Fruit fly (Drosophila melanogaster) whole organism, embryonic: ENCODE measurements around the gene Acp32CD.
A peak's percentile ranks its signal among the peaks of the same experiment; 100 is the strongest.

Source experiments
- Antp ChIP-seq: fragments of 200-800 bp; sonication (Bioruptor generic); optimal IDR thresholded peaks from 3 replicates; lab custom pipeline; 2016; ENCODE audit warnings: missing biosample characterization, missing genetic modification characterization
- CG10274 ChIP-seq: fragments of 200-800 bp; sonication (Bioruptor generic); optimal IDR thresholded peaks from 3 replicates; lab custom pipeline; 2017; ENCODE audit warnings: missing biosample characterization, mild to moderate bottlenecking, missing genetic modification characterization
- CG11398 ChIP-seq: fragments of 200-800 bp; sonication (Bioruptor generic); optimal IDR thresholded peaks from 2 replicates; lab custom pipeline; 2016; ENCODE audit warnings: missing biosample characterization, missing genetic modification characterization
- CG11695 ChIP-seq: fragments of 200-800 bp; sonication (Bioruptor generic); IDR thresholded peaks from 3 replicates; pipeline ENCODE4 v1.3.6; 2022; ENCODE audit warnings: missing biosample characterization, missing genetic modification characterization
- CG12769 ChIP-seq: fragments of 200-800 bp; sonication (Bioruptor generic); optimal IDR thresholded peaks from 2 replicates; lab custom pipeline; 2019; ENCODE audit warnings: missing biosample characterization, mild to moderate bottlenecking, missing genetic modification characterization, moderate library complexity
- CG12942 ChIP-seq: fragments of 200-800 bp; sonication (Bioruptor generic); optimal IDR thresholded peaks from 3 replicates; lab custom pipeline; 2016; ENCODE audit warnings: missing biosample characterization, missing genetic modification characterization
- CG13296 ChIP-seq: fragments of 200-800 bp; sonication (Bioruptor generic); optimal IDR thresholded peaks from 3 replicates; lab custom pipeline; 2018; ENCODE audit warnings: missing biosample characterization, mild to moderate bottlenecking, missing genetic modification characterization
- CG15073 ChIP-seq: fragments of 200-800 bp; sonication (Bioruptor generic); optimal IDR thresholded peaks from 2 replicates; lab custom pipeline; 2016; ENCODE audit warnings: missing biosample characterization, missing genetic modification characterization
- CG1529 ChIP-seq: fragments of 200-800 bp; sonication (Bioruptor generic); optimal IDR thresholded peaks from 3 replicates; lab custom pipeline; 2018; ENCODE audit warnings: missing biosample characterization, missing genetic modification characterization
- CG15479 ChIP-seq: fragments of 200-800 bp; sonication (Bioruptor generic); optimal IDR thresholded peaks from 3 replicates; lab custom pipeline; 2019; ENCODE audit warnings: missing biosample characterization, mild to moderate bottlenecking, missing genetic modification characterization, moderate library complexity
- CG3163 ChIP-seq: fragments of 200-800 bp; sonication (Bioruptor generic); optimal IDR thresholded peaks from 3 replicates; lab custom pipeline; 2016; ENCODE audit warnings: missing biosample characterization, missing genetic modification characterization
- CG32532 ChIP-seq: fragments of 200-800 bp; sonication (Bioruptor generic); IDR thresholded peaks from 2 replicates; pipeline ENCODE4 v1.3.6; 2022; ENCODE audit warnings: missing biosample characterization, missing genetic modification characterization
- CG4730 ChIP-seq: fragments of 200-800 bp; sonication (Bioruptor generic); IDR thresholded peaks from 2 replicates; pipeline ENCODE4 v1.3.6; 2022; ENCODE audit warnings: missing biosample characterization, missing genetic modification characterization
- CG6272 ChIP-seq: fragments of 200-800 bp; sonication (Bioruptor generic); IDR thresholded peaks from 2 replicates; pipeline ENCODE4 v1.3.6; 2022; ENCODE audit warnings: missing biosample characterization, missing genetic modification characterization
- CG6683 ChIP-seq: fragments of 200-800 bp; sonication (Bioruptor generic); optimal IDR thresholded peaks from 2 replicates; lab custom pipeline; 2017; ENCODE audit warnings: missing biosample characterization, mild to moderate bottlenecking, missing genetic modification characterization, missing genetic modification reagents
- CG6791 ChIP-seq: fragments of 200-800 bp; sonication (Bioruptor generic); IDR thresholded peaks from 3 replicates; pipeline ENCODE4 v1.3.6; 2022; ENCODE audit warnings: missing biosample characterization, missing genetic modification characterization; ENCODE audit not compliant: partially characterized antibody
- CG9609 ChIP-seq: fragments of 200-800 bp; sonication (Bioruptor generic); optimal IDR thresholded peaks from 3 replicates; lab custom pipeline; 2016; ENCODE audit warnings: missing biosample characterization, missing genetic modification characterization
- CG9797 ChIP-seq: fragments of 200-800 bp; sonication (Bioruptor generic); optimal IDR thresholded peaks from 3 replicates; lab custom pipeline; 2018; ENCODE audit warnings: missing biosample characterization, mild to moderate bottlenecking, missing genetic modification characterization
- CG9817 ChIP-seq: fragments of 200-800 bp; sonication (Bioruptor generic); optimal IDR thresholded peaks from 2 replicates; lab custom pipeline; 2018; ENCODE audit warnings: missing biosample characterization, mild to moderate bottlenecking, missing genetic modification characterization, moderate library complexity
- CG9932 ChIP-seq: fragments of 200-800 bp; sonication (Bioruptor generic); IDR thresholded peaks from 2 replicates; pipeline ENCODE4 v1.3.6; 2022; ENCODE audit warnings: missing biosample characterization, missing genetic modification characterization
- CoRest ChIP-seq: fragments of 200-800 bp; sonication (Bioruptor generic); optimal IDR thresholded peaks from 3 replicates; lab custom pipeline; 2018; ENCODE audit warnings: missing biosample characterization, mild to moderate bottlenecking, missing genetic modification characterization, moderate library complexity
- Doc2 ChIP-seq: fragments of 200-800 bp; sonication (Bioruptor generic); IDR thresholded peaks from 2 replicates; pipeline ENCODE4 v1.3.6; 2022; ENCODE audit warnings: missing biosample characterization, missing genetic modification characterization
- E2f2 ChIP-seq: fragments of 200-800 bp; sonication (Bioruptor generic); IDR thresholded peaks from 2 replicates; pipeline ENCODE4 v1.3.6; 2022; ENCODE audit warnings: missing biosample characterization, missing genetic modification characterization
- Fer2 ChIP-seq: fragments of 200-800 bp; sonication (Bioruptor generic); optimal IDR thresholded peaks from 2 replicates; lab custom pipeline; 2018; ENCODE audit warnings: missing biosample characterization, mild to moderate bottlenecking, missing genetic modification characterization, moderate library complexity
- HLH54F ChIP-seq: fragments of 200-800 bp; sonication (Bioruptor generic); optimal IDR thresholded peaks from 3 replicates; lab custom pipeline; 2016; ENCODE audit warnings: missing biosample characterization, missing genetic modification characterization
- HLHmδ ChIP-seq: fragments of 200-800 bp; sonication (Bioruptor generic); optimal IDR thresholded peaks from 2 replicates; lab custom pipeline; 2018; ENCODE audit warnings: missing biosample characterization, mild to moderate bottlenecking, missing genetic modification characterization, moderate library complexity
- HmgZ ChIP-seq: fragments of 200-800 bp; sonication (Bioruptor generic); optimal IDR thresholded peaks from 2 replicates; lab custom pipeline; 2018; ENCODE audit warnings: missing biosample characterization, mild to moderate bottlenecking, missing genetic modification characterization
- Hmr ChIP-seq: fragments of 200-800 bp; sonication (Bioruptor generic); optimal IDR thresholded peaks from 3 replicates; lab custom pipeline; 2017; ENCODE audit warnings: mild to moderate bottlenecking, missing biosample characterization, missing genetic modification reagents, missing genetic modification characterization
- Hmx ChIP-seq: fragments of 200-800 bp; sonication (Bioruptor generic); optimal IDR thresholded peaks from 2 replicates; lab custom pipeline; 2016; ENCODE audit warnings: missing biosample characterization, missing genetic modification characterization
- Hr39 ChIP-seq: fragments of >200 bp; optimal IDR thresholded peaks from 2 replicates; lab custom pipeline; 2017
- MBD-R2 ChIP-seq: fragments of 200-800 bp; sonication (Bioruptor generic); IDR thresholded peaks from 2 replicates; pipeline ENCODE4 v1.3.6; 2022; ENCODE audit warnings: missing biosample characterization, missing genetic modification characterization
- Mad ChIP-seq: fragments of 200-800 bp; sonication (Bioruptor generic); optimal IDR thresholded peaks from 2 replicates; lab custom pipeline; 2016; ENCODE audit warnings: missing biosample characterization, missing genetic modification characterization
- Mes4 ChIP-seq: fragments of 200-800 bp; sonication (Bioruptor generic); optimal IDR thresholded peaks from 2 replicates; lab custom pipeline; 2016; ENCODE audit warnings: missing biosample characterization, missing genetic modification characterization
- Oli ChIP-seq: fragments of 200-800 bp; sonication (Bioruptor generic); optimal IDR thresholded peaks from 2 replicates; lab custom pipeline; 2018; ENCODE audit warnings: missing biosample characterization, mild to moderate bottlenecking, missing genetic modification characterization, moderate library complexity
- Ravus ChIP-seq: fragments of 200-800 bp; sonication (Bioruptor generic); IDR thresholded peaks from 2 replicates; pipeline ENCODE4 v1.3.6; 2022; ENCODE audit warnings: missing biosample characterization, missing genetic modification characterization
- Xrp1 ChIP-seq: fragments of 200-800 bp; sonication (Bioruptor generic); IDR thresholded peaks from 2 replicates; pipeline ENCODE4 v1.3.6; 2022; ENCODE audit warnings: missing biosample characterization, missing genetic modification characterization
- bcd ChIP-seq: fragments of 200-800 bp; sonication (Bioruptor generic); optimal IDR thresholded peaks from 2 replicates; lab custom pipeline; 2017; ENCODE audit warnings: missing biosample characterization, mild to moderate bottlenecking, missing genetic modification characterization
- esg ChIP-seq: fragments of 200-800 bp; sonication (Bioruptor generic); conservative IDR thresholded peaks from 2 replicates; pipeline ENCODE4 v1.3.6; 2022; ENCODE audit warnings: missing biosample characterization, missing genetic modification characterization
- exex ChIP-seq: fragments of 200-800 bp; sonication (Bioruptor generic); optimal IDR thresholded peaks from 4 replicates; lab custom pipeline; 2018; ENCODE audit warnings: missing biosample characterization, mild to moderate bottlenecking, missing genetic modification characterization, moderate library complexity
- ftz-f1 ChIP-seq: fragments of 200-800 bp; sonication (Bioruptor generic); optimal IDR thresholded peaks from 2 replicates; lab custom pipeline; 2016; ENCODE audit warnings: missing biosample characterization, missing genetic modification characterization
- h ChIP-seq: fragments of >200 bp; optimal IDR thresholded peaks from 2 replicates; lab custom pipeline; 2017
- hkb ChIP-seq, 2 experiments: fragments of 200-800 bp in 1 of 2; fragments of >200 bp in 1 of 2; sonication (Bioruptor generic) in 1 of 2; IDR thresholded peaks in 1 of 2; optimal IDR thresholded peaks in 1 of 2; 2 replicates each; pipeline versions ENCODE4 v1.3.6 to Lab custom; 2017 to 2022; ENCODE audit warnings: missing biosample characterization in 1 of 2, missing genetic modification characterization in 1 of 2
- jumu ChIP-seq: fragments of 200-800 bp; sonication (Bioruptor generic); optimal IDR thresholded peaks from 3 replicates; lab custom pipeline; 2016; ENCODE audit warnings: missing biosample characterization, missing genetic modification characterization
- lmd ChIP-seq: fragments of 200-800 bp; sonication (Bioruptor generic); IDR thresholded peaks from 2 replicates; pipeline ENCODE4 v1.3.6; 2022; ENCODE audit warnings: missing biosample characterization, missing genetic modification characterization
- otp ChIP-seq: fragments of 200-800 bp; sonication (Bioruptor generic); IDR thresholded peaks from 3 replicates; pipeline ENCODE4, ENCODE4 v1.3.6; 2022; ENCODE audit warnings: missing biosample characterization, missing genetic modification characterization
- schlank ChIP-seq: fragments of 200-800 bp; sonication (Bioruptor generic); optimal IDR thresholded peaks from 2 replicates; lab custom pipeline; 2018; ENCODE audit warnings: missing biosample characterization, mild to moderate bottlenecking, missing genetic modification characterization
- sens-2 ChIP-seq: fragments of 200-800 bp; sonication (Bioruptor generic); IDR thresholded peaks from 2 replicates; pipeline ENCODE4 v1.3.6; 2022; ENCODE audit warnings: missing biosample characterization, missing genetic modification characterization
- sim ChIP-seq: fragments of 200-800 bp; sonication (Bioruptor generic); IDR thresholded peaks from 2 replicates; pipeline ENCODE4 v1.3.6; 2022; ENCODE audit warnings: missing biosample characterization, missing genetic modification characterization
- sisA ChIP-seq: fragments of 200-800 bp; sonication (Bioruptor generic); IDR thresholded peaks from 2 replicates; pipeline ENCODE4 v1.3.6; 2022; ENCODE audit warnings: missing biosample characterization, missing genetic modification characterization
- sr ChIP-seq: fragments of 200-800 bp; sonication (Bioruptor generic); IDR thresholded peaks from 3 replicates; pipeline ENCODE4 v1.3.6; 2022; ENCODE audit warnings: missing biosample characterization, missing genetic modification characterization
- tna ChIP-seq: fragments of 200-800 bp; sonication (Bioruptor generic); IDR thresholded peaks from 2 replicates; pipeline ENCODE4 v1.3.6; 2022; ENCODE audit warnings: missing biosample characterization, missing genetic modification characterization; ENCODE audit not compliant: partially characterized antibody
- twi ChIP-seq: fragments of 200-800 bp; optimal IDR thresholded peaks from 2 replicates; lab custom pipeline; 2019; ENCODE audit warnings: missing biosample characterization, mild to moderate bottlenecking, missing genetic modification characterization, moderate library complexity
- zfh2 ChIP-seq: fragments of 200-800 bp; sonication (Bioruptor generic); optimal IDR thresholded peaks from 2 replicates; lab custom pipeline; 2016; ENCODE audit warnings: missing biosample characterization, missing genetic modification characterization

Gene Acp32CD

dm6 chr2L:10970134-10970533, 45.3 kb upstream of the Acp32CD start, which contains the start of the genes Tmem214 and YL-1 (continued):
- TF ChIP-seq Hmr (GFP tag; lab: Kevin White, UChicago): no peak
- no peak for TF ChIP-seq CG9609 (GFP tag; lab: Kevin White, UChicago)
- TF ChIP-seq CG32532: no peak
- TF ChIP-seq h: no peak
- no peak for TF ChIP-seq CG6272 (GFP tag; lab: Robert Waterston, UW)
- no peak for TF ChIP-seq jumu (GFP tag; lab: Kevin White, UChicago)
- no peak for TF ChIP-seq CG3163 (GFP tag; lab: Kevin White, UChicago)
- no peak for TF ChIP-seq HLHmδ
- no peak for TF ChIP-seq sens-2 (GFP tag; lab: Robert Waterston, UW)
- TF ChIP-seq sim: no peak
- TF ChIP-seq sr (GFP tag; lab: Robert Waterston, UW): no peak
- TF ChIP-seq sisA (GFP tag; lab: Robert Waterston, UW): no peak
- no peak for TF ChIP-seq Antp (GFP tag; lab: Kevin White, UChicago)
- TF ChIP-seq Mes4 (GFP tag; lab: Kevin White, UChicago): no peak
- no peak for TF ChIP-seq CG10274 (GFP tag; lab: Kevin White, UChicago)
- no peak for TF ChIP-seq esg (GFP tag; lab: Robert Waterston, UW)
- TF ChIP-seq Ravus: no peak
- TF ChIP-seq otp: no peak
- no peak for TF ChIP-seq bcd
- TF ChIP-seq CG9932 (GFP tag; lab: Robert Waterston, UW): no peak
- TF ChIP-seq Mad (GFP tag; lab: Kevin White, UChicago): peak; percentile 21
- peak; percentile 46 for TF ChIP-seq HmgZ (tag; lab: Kevin White, UChicago)
- no peak for TF ChIP-seq ftz-f1
- peak; percentile 28 for TF ChIP-seq CoRest (tag; lab: Kevin White, UChicago)
- TF ChIP-seq CG9797 (GFP tag; lab: Kevin White, UChicago): peak; percentile 90
- TF ChIP-seq twi: peak; percentile 3
- TF ChIP-seq CG6683: no peak
- no peak for TF ChIP-seq tna (GFP tag; lab: Robert Waterston, UW)
- no peak for TF ChIP-seq Hmx
- TF ChIP-seq CG11695 (GFP tag; lab: Robert Waterston, UW): no peak
- no peak for TF ChIP-seq schlank (tag; lab: Kevin White, UChicago)
- no peak; the same call in 1 of the 2 replicates for TF ChIP-seq E2f2 (GFP tag; lab: Robert Waterston, UW)
- no peak for TF ChIP-seq CG12769
- no peak for TF ChIP-seq CG15073 (GFP tag; lab: Kevin White, UChicago)
- no peak for TF ChIP-seq CG4730 (GFP tag; lab: Robert Waterston, UW)
- TF ChIP-seq HLH54F (GFP tag; lab: Kevin White, UChicago): no peak
- TF ChIP-seq hkb (optimal IDR thresholded peaks at IDR 0.05; lab: Kevin White, UChicago): no peak
- TF ChIP-seq hkb (GFP tag; IDR thresholded peaks at IDR 0.05; lab: Robert Waterston, UW): no peak
- TF ChIP-seq CG13296 (GFP tag; lab: Kevin White, UChicago): no peak
- no peak for TF ChIP-seq Hr39 (lab: Kevin White, UChicago)
- TF ChIP-seq CG9817 (tag; lab: Kevin White, UChicago): no peak
- no peak for TF ChIP-seq CG1529 (GFP tag; lab: Kevin White, UChicago)
- TF ChIP-seq MBD-R2 (GFP tag; lab: Robert Waterston, UW): peak; percentile 87
- no peak for TF ChIP-seq CG15479 (GFP tag; lab: Kevin White, UChicago)
- TF ChIP-seq Doc2: no peak
- TF ChIP-seq Xrp1: no peak
- TF ChIP-seq Fer2: no peak
- no peak for TF ChIP-seq exex (tag; lab: Kevin White, UChicago)
- TF ChIP-seq CG11398 (GFP tag; lab: Kevin White, UChicago): no peak
- TF ChIP-seq lmd (GFP tag; lab: Robert Waterston, UW): no peak
- peak; percentile 37; the same call in 1 of the 3 replicates for TF ChIP-seq CG6791 (GFP tag; lab: Robert Waterston, UW)
- TF ChIP-seq CG12942: no peak
- no peak for TF ChIP-seq Oli
- no peak for TF ChIP-seq zfh2 (GFP tag; lab: Kevin White, UChicago)
